Fruit fly (Drosophila melanogaster) whole organism, embryonic: ENCODE data around the gene CG8560.

Experiments used
- Aef1 ChIP-seq: fragments of 200-800 bp; sonication (Bioruptor generic); IDR thresholded peaks from 3 replicates; pipeline ENCODE4 v1.3.6; 2022; ENCODE audit warnings: missing biosample characterization, missing genetic modification characterization
- CG12071 ChIP-seq: fragments of 200-800 bp; sonication (Bioruptor generic); optimal IDR thresholded peaks from 3 replicates; lab custom pipeline; 2018; ENCODE audit warnings: missing biosample characterization, mild to moderate bottlenecking, missing genetic modification characterization
- CG12942 ChIP-seq: fragments of 200-800 bp; sonication (Bioruptor generic); optimal IDR thresholded peaks from 3 replicates; lab custom pipeline; 2016; ENCODE audit warnings: missing biosample characterization, missing genetic modification characterization
- CG15011 ChIP-seq: fragments of 200-800 bp; sonication (Bioruptor generic); optimal IDR thresholded peaks from 3 replicates; lab custom pipeline; 2018; ENCODE audit warnings: missing biosample characterization, mild to moderate bottlenecking, missing genetic modification characterization
- CG15073 ChIP-seq: fragments of 200-800 bp; sonication (Bioruptor generic); optimal IDR thresholded peaks from 2 replicates; lab custom pipeline; 2016; ENCODE audit warnings: missing biosample characterization, missing genetic modification characterization
- CG1647 ChIP-seq: fragments of 200-800 bp; sonication (Bioruptor generic); optimal IDR thresholded peaks from 3 replicates; lab custom pipeline; 2016; ENCODE audit warnings: missing biosample characterization, missing genetic modification characterization
- CG18476 ChIP-seq: fragments of 200-800 bp; sonication (Bioruptor generic); optimal IDR thresholded peaks from 2 replicates; lab custom pipeline; 2016; ENCODE audit warnings: missing biosample characterization, mild to moderate bottlenecking, missing genetic modification characterization
- CG2889 ChIP-seq: fragments of 200-800 bp; sonication (Bioruptor generic); IDR thresholded peaks from 3 replicates; pipeline ENCODE4 v1.3.6; 2022; ENCODE audit warnings: missing biosample characterization, missing genetic modification characterization
- CG31441 ChIP-seq: fragments of 200-800 bp; sonication (Bioruptor generic); IDR thresholded peaks from 2 replicates; pipeline ENCODE4 v1.3.6; 2022; ENCODE audit warnings: missing biosample characterization, missing genetic modification characterization
- CG33213 ChIP-seq: fragments of 200-800 bp; sonication (Bioruptor generic); optimal IDR thresholded peaks from 3 replicates; lab custom pipeline; 2016; ENCODE audit warnings: missing biosample characterization, missing genetic modification characterization
- CG3995 ChIP-seq: fragments of 200-800 bp; sonication (Bioruptor generic); optimal IDR thresholded peaks from 3 replicates; lab custom pipeline; 2016; ENCODE audit warnings: missing biosample characterization, missing genetic modification characterization
- CG4282 ChIP-seq: fragments of 200-800 bp; sonication (Bioruptor generic); optimal IDR thresholded peaks from 2 replicates; lab custom pipeline; 2016; ENCODE audit warnings: missing biosample characterization, missing genetic modification characterization
- CG4360 ChIP-seq: fragments of 200-800 bp; sonication (Bioruptor generic); IDR thresholded peaks from 2 replicates; pipeline ENCODE4 v1.3.6; 2022; ENCODE audit warnings: missing biosample characterization, missing genetic modification characterization
- CG5245 ChIP-seq: fragments of 200-800 bp; sonication (Bioruptor generic); optimal IDR thresholded peaks from 3 replicates; lab custom pipeline; 2016; ENCODE audit warnings: missing biosample characterization, missing genetic modification characterization
- CG6689 ChIP-seq: fragments of 200-800 bp; sonication (Bioruptor generic); IDR thresholded peaks from 2 replicates; pipeline ENCODE4 v1.3.6; 2022; ENCODE audit warnings: missing biosample characterization, missing genetic modification characterization
- CG7556 ChIP-seq: fragments of 200-800 bp; sonication (Bioruptor generic); optimal IDR thresholded peaks from 2 replicates; lab custom pipeline; 2017; ENCODE audit warnings: missing biosample characterization, mild to moderate bottlenecking, missing genetic modification characterization
- CG8765 ChIP-seq: fragments of 200-800 bp; sonication (Bioruptor generic); IDR thresholded peaks from 2 replicates; pipeline ENCODE4 v1.3.6; 2022; ENCODE audit warnings: missing biosample characterization, missing genetic modification characterization
- CG9215 ChIP-seq: fragments of 200-800 bp; sonication (Bioruptor generic); IDR thresholded peaks from 2 replicates; pipeline ENCODE4 v1.3.6; 2022; ENCODE audit warnings: missing biosample characterization, missing genetic modification characterization
- CrebB ChIP-seq: fragments of 200-800 bp; sonication (Bioruptor generic); optimal IDR thresholded peaks from 3 replicates; lab custom pipeline; 2018; ENCODE audit warnings: missing biosample characterization, mild to moderate bottlenecking, missing genetic modification characterization
- Dll ChIP-seq: fragments of 200-800 bp; sonication (Bioruptor generic); IDR thresholded peaks from 4 replicates; pipeline ENCODE4 v1.3.6; 2022; ENCODE audit warnings: missing biosample characterization, missing genetic modification characterization; ENCODE audit not compliant: partially characterized antibody
- Dref ChIP-seq: fragments of 200-800 bp; sonication (Bioruptor generic); IDR thresholded peaks from 2 replicates; pipeline ENCODE4 v1.3.6; 2022; ENCODE audit warnings: missing biosample characterization, missing genetic modification characterization
- E2f1 ChIP-seq: fragments of 200-800 bp; sonication (Bioruptor generic); IDR thresholded peaks from 2 replicates; pipeline ENCODE4 v1.3.6; 2022; ENCODE audit warnings: missing biosample characterization, missing genetic modification characterization
- HLH54F ChIP-seq: fragments of 200-800 bp; sonication (Bioruptor generic); optimal IDR thresholded peaks from 3 replicates; lab custom pipeline; 2016; ENCODE audit warnings: missing biosample characterization, missing genetic modification characterization
- Hsf ChIP-seq: fragments of 200-800 bp; sonication (Bioruptor generic); optimal IDR thresholded peaks from 3 replicates; lab custom pipeline; 2016; ENCODE audit warnings: missing biosample characterization, missing genetic modification characterization
- Lhr ChIP-seq: fragments of 200-800 bp; sonication (Bioruptor generic); optimal IDR thresholded peaks from 3 replicates; lab custom pipeline; 2017; ENCODE audit warnings: mild to moderate bottlenecking, missing biosample characterization, missing genetic modification reagents, missing genetic modification characterization
- MTF-1 ChIP-seq: fragments of 200-800 bp; sonication (Bioruptor generic); optimal IDR thresholded peaks from 2 replicates; lab custom pipeline; 2018; ENCODE audit warnings: missing biosample characterization, mild to moderate bottlenecking, missing genetic modification characterization, borderline replicate concordance
- NC2α ChIP-seq: fragments of 200-800 bp; sonication (Bioruptor generic); optimal IDR thresholded peaks from 2 replicates; lab custom pipeline; 2016; ENCODE audit warnings: missing biosample characterization, missing genetic modification characterization
- NK7.1 ChIP-seq: fragments of 200-800 bp; sonication (Bioruptor generic); optimal IDR thresholded peaks from 3 replicates; lab custom pipeline; 2016; ENCODE audit warnings: missing biosample characterization, missing genetic modification characterization
- Nf-YA ChIP-seq: fragments of 200-800 bp; sonication (Bioruptor generic); IDR thresholded peaks from 2 replicates; pipeline ENCODE4 v1.3.6; 2022; ENCODE audit warnings: missing biosample characterization, missing genetic modification characterization
- Nf-YB ChIP-seq: fragments of 200-800 bp; sonication (Bioruptor generic); optimal IDR thresholded peaks from 3 replicates; lab custom pipeline; 2019; ENCODE audit warnings: missing biosample characterization, mild to moderate bottlenecking, missing genetic modification characterization, moderate library complexity
- NfI ChIP-seq: fragments of 200-800 bp; sonication (Bioruptor generic); optimal IDR thresholded peaks from 3 replicates; lab custom pipeline; 2018; ENCODE audit warnings: missing biosample characterization, mild to moderate bottlenecking, missing genetic modification characterization, moderate library complexity
- Pdp1 ChIP-seq, 2 experiments: fragments of 200-800 bp; sonication (Bioruptor generic); optimal IDR thresholded peaks; 3 replicates each; lab custom pipeline; 2016; ENCODE audit warnings: missing biosample characterization in 2 of 2, missing genetic modification characterization in 2 of 2, mild to moderate bottlenecking in 1 of 2, moderate library complexity in 1 of 2
- Side ChIP-seq: fragments of 200-800 bp; sonication (Bioruptor generic); optimal IDR thresholded peaks from 2 replicates; lab custom pipeline; 2016; ENCODE audit warnings: missing biosample characterization, missing genetic modification characterization
- Sry-δ ChIP-seq: fragments of 200-800 bp; sonication (Bioruptor generic); optimal IDR thresholded peaks from 2 replicates; lab custom pipeline; 2016; ENCODE audit warnings: missing biosample characterization, missing genetic modification characterization
- TFAM ChIP-seq: fragments of 200-800 bp; sonication (Bioruptor generic); optimal IDR thresholded peaks from 2 replicates; lab custom pipeline; 2017; ENCODE audit warnings: missing biosample characterization, missing genetic modification characterization, inconsistent platforms
- Vsx1 ChIP-seq: fragments of 200-800 bp; sonication (Bioruptor generic); optimal IDR thresholded peaks from 2 replicates; lab custom pipeline; 2017; ENCODE audit warnings: missing biosample characterization, mild to moderate bottlenecking, missing genetic modification characterization, missing genetic modification reagents
- ash1 ChIP-seq: fragments of 200-800 bp; sonication (Bioruptor generic); optimal IDR thresholded peaks from 2 replicates; lab custom pipeline; 2018; ENCODE audit warnings: missing biosample characterization, mild to moderate bottlenecking, missing genetic modification characterization
- bab2 ChIP-seq: fragments of 200-800 bp; sonication (Bioruptor generic); optimal IDR thresholded peaks from 2 replicates; lab custom pipeline; 2016; ENCODE audit warnings: missing biosample characterization, missing genetic modification characterization
- bcd ChIP-seq: fragments of 200-800 bp; sonication (Bioruptor generic); optimal IDR thresholded peaks from 2 replicates; lab custom pipeline; 2017; ENCODE audit warnings: missing biosample characterization, mild to moderate bottlenecking, missing genetic modification characterization
- en ChIP-seq: fragments of 200-800 bp; sonication (Bioruptor generic); optimal IDR thresholded peaks from 2 replicates; lab custom pipeline; 2016; ENCODE audit warnings: missing biosample characterization, missing genetic modification characterization
- eve ChIP-seq, 2 experiments: fragments of >200 bp; optimal IDR thresholded peaks; 2 replicates each; lab custom pipeline; 2017; ENCODE audit warnings: missing biosample characterization in 2 of 2, missing genetic modification characterization in 2 of 2
- gfzf ChIP-seq: fragments of 200-800 bp; sonication (Bioruptor generic); optimal IDR thresholded peaks from 2 replicates; lab custom pipeline; 2016; ENCODE audit warnings: missing biosample characterization, mild to moderate bottlenecking, missing genetic modification characterization, moderate library complexity
- gsb-n ChIP-seq: fragments of 200-800 bp; sonication (Bioruptor generic); optimal IDR thresholded peaks from 3 replicates; lab custom pipeline; 2018; ENCODE audit warnings: missing biosample characterization, mild to moderate bottlenecking, missing genetic modification characterization
- hkb ChIP-seq, 2 experiments: fragments of 200-800 bp in 1 of 2; fragments of >200 bp in 1 of 2; sonication (Bioruptor generic) in 1 of 2; IDR thresholded peaks in 1 of 2; optimal IDR thresholded peaks in 1 of 2; 2 replicates each; pipeline versions ENCODE4 v1.3.6 to Lab custom; 2017 to 2022; ENCODE audit warnings: missing biosample characterization in 1 of 2, missing genetic modification characterization in 1 of 2
- nerfin-1 ChIP-seq: fragments of 200-800 bp; sonication (Bioruptor generic); optimal IDR thresholded peaks from 3 replicates; lab custom pipeline; 2019; ENCODE audit warnings: missing biosample characterization, mild to moderate bottlenecking, missing genetic modification characterization, moderate library complexity
- oc ChIP-seq: fragments of 200-800 bp; sonication (Bioruptor generic); optimal IDR thresholded peaks from 2 replicates; lab custom pipeline; 2018; ENCODE audit warnings: missing biosample characterization, mild to moderate bottlenecking, missing genetic modification characterization, moderate library complexity
- repo ChIP-seq: fragments of 200-800 bp; sonication (Bioruptor generic); optimal IDR thresholded peaks from 2 replicates; lab custom pipeline; 2016; ENCODE audit warnings: missing biosample characterization, missing genetic modification characterization
- slbo ChIP-seq: fragments of 200-800 bp; sonication (Bioruptor generic); IDR thresholded peaks from 2 replicates; pipeline ENCODE4 v1.3.6; 2022; ENCODE audit warnings: missing biosample characterization, missing genetic modification characterization
- so ChIP-seq: fragments of 200-800 bp; sonication (Bioruptor generic); IDR thresholded peaks from 3 replicates; pipeline ENCODE4 v1.3.6; 2022; ENCODE audit warnings: missing biosample characterization, missing genetic modification characterization
- stwl ChIP-seq: fragments of 200-800 bp; sonication (Bioruptor generic); optimal IDR thresholded peaks from 3 replicates; lab custom pipeline; 2018; ENCODE audit warnings: missing biosample characterization, mild to moderate bottlenecking, missing genetic modification characterization, moderate library complexity
- sug ChIP-seq: fragments of 200-800 bp; optimal IDR thresholded peaks from 2 replicates; lab custom pipeline; 2019; ENCODE audit warnings: missing biosample characterization, mild to moderate bottlenecking, missing genetic modification characterization, moderate library complexity
- usp ChIP-seq: fragments of >200 bp; optimal IDR thresholded peaks from 2 replicates; lab custom pipeline; 2017; ENCODE audit warnings: missing biosample characterization, missing genetic modification characterization

Gene CG8560

dm6 chr3L:7361095-7361522 is 42.9 kb downstream of the CG8560 start (continued):
- no peak for TF ChIP-seq hkb (optimal IDR thresholded peaks at IDR 0.05; lab: Kevin White, UChicago)
- TF ChIP-seq hkb (GFP tag; IDR thresholded peaks at IDR 0.05; lab: Robert Waterston, UW) = peak; percentile 88
- TF ChIP-seq gsb-n = peak; percentile 30
- TF ChIP-seq CG9215 (GFP tag; lab: Robert Waterston, UW) = no peak
- no peak for TF ChIP-seq CG33213
- TF ChIP-seq CG31441 (GFP tag; lab: Robert Waterston, UW) = peak; percentile 39; the same call in 1 of the 2 replicates
- peak; percentile 53 for TF ChIP-seq nerfin-1
- no peak for TF ChIP-seq Dref
- TF ChIP-seq Vsx1 (GFP tag; lab: Kevin White, UChicago) = no peak
- TF ChIP-seq bcd = no peak
- peak; percentile 76 for TF ChIP-seq CG12071 (GFP tag; lab: Kevin White, UChicago)
- TF ChIP-seq so (GFP tag; lab: Robert Waterston, UW) = no peak
- TF ChIP-seq HLH54F (GFP tag; lab: Kevin White, UChicago) = no peak
- TF ChIP-seq bab2 (GFP tag; lab: Kevin White, UChicago) = no peak
- TF ChIP-seq E2f1 (GFP tag; lab: Robert Waterston, UW) = no peak
- no peak for TF ChIP-seq Hsf (GFP tag; lab: Kevin White, UChicago)
- no peak for TF ChIP-seq ash1 (GFP tag; lab: Kevin White, UChicago)
- peak; percentile 75 for TF ChIP-seq CG3995 (GFP tag; lab: Kevin White, UChicago)
- no peak for TF ChIP-seq Dll
- TF ChIP-seq CG18476 (GFP tag; lab: Kevin White, UChicago) = no peak
- TF ChIP-seq slbo = no peak
- TF ChIP-seq Nf-YB (GFP tag; lab: Kevin White, UChicago) = peak; percentile 29
- TF ChIP-seq Pdp1 (GFP tag; optimal IDR thresholded peaks at IDR 0.05; lab: Kevin White, UChicago) = peak in 1 of 2 experiments; percentile 51
- no peak for TF ChIP-seq sug (tag; lab: Kevin White, UChicago)
- no peak for TF ChIP-seq Side (GFP tag; lab: Kevin White, UChicago)
- TF ChIP-seq repo (GFP tag; lab: Kevin White, UChicago) = no peak
- TF ChIP-seq MTF-1 (GFP tag; lab: Kevin White, UChicago) = no peak
- TF ChIP-seq CG8765 (GFP tag; lab: Robert Waterston, UW) = no peak
- TF ChIP-seq CG12942 (GFP tag; lab: Kevin White, UChicago) = no peak
- TF ChIP-seq CG6689 (GFP tag; lab: Robert Waterston, UW) = no peak
- no peak for TF ChIP-seq CG4282 (GFP tag; lab: Kevin White, UChicago)
- TF ChIP-seq CG15073 (GFP tag; lab: Kevin White, UChicago) = no peak
- no peak for TF ChIP-seq stwl (tag; lab: Kevin White, UChicago)
- TF ChIP-seq CG7556 (GFP tag; lab: Kevin White, UChicago) = no peak
- TF ChIP-seq oc (tag; lab: Kevin White, UChicago) = peak; percentile 50
- no peak for TF ChIP-seq Lhr (GFP tag; lab: Kevin White, UChicago)
- TF ChIP-seq usp (GFP tag; lab: Kevin White, UChicago) = no peak
- no peak for TF ChIP-seq NC2α (GFP tag; lab: Kevin White, UChicago)
- TF ChIP-seq NK7.1 (GFP tag; lab: Kevin White, UChicago) = no peak
- no peak for TF ChIP-seq en (GFP tag; lab: Kevin White, UChicago)
- TF ChIP-seq CG4360 (GFP tag; lab: Robert Waterston, UW) = no peak
- peak; percentile 2 for TF ChIP-seq CG5245
- TF ChIP-seq Aef1 (GFP tag; lab: Robert Waterston, UW) = no peak
- TF ChIP-seq Sry-δ (GFP tag; lab: Kevin White, UChicago) = no peak
- no peak for TF ChIP-seq CG15011 (GFP tag; lab: Kevin White, UChicago)
- no peak for TF ChIP-seq CG2889
- no peak for TF ChIP-seq CrebB (tag; lab: Kevin White, UChicago)
- no peak for TF ChIP-seq TFAM (GFP tag; lab: Kevin White, UChicago)
- no peak for TF ChIP-seq eve (GFP tag; optimal IDR thresholded peaks at IDR 0.05; lab: Kevin White, UChicago)
- TF ChIP-seq Nf-YA = no peak
- no peak for TF ChIP-seq NfI (GFP tag; lab: Kevin White, UChicago)
- no peak for TF ChIP-seq gfzf (GFP tag; lab: Kevin White, UChicago)
- no peak for TF ChIP-seq CG1647 (GFP tag; lab: Kevin White, UChicago)
